Worm (Caenorhabditis elegans): ENCODE measurements around the gene fbxb-9.
"Not testable (repeated sequence)": the region's sequence is repeated elsewhere in the genome, so short reads cannot be mapped to it uniquely, and the experiment has no call there.

The fbxb-9 gene

DNA sequence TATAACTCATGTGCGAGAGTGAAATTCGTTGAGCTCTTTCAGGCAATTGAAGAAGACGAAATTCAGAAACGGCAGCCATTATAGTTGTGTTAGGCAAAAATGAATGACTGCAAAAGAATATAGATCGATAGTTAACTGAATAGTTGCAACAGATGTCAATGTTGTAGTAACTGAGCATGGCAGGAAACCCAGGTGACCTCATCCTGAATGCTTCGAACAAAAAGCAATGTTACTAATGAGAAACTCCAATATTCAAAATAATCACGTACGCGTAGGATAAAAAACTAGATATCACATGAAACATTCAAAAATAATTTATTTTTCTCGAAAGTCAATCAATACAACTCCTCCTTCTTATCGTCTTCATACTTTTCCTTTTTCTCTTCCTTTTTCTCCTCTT lies at the start of gene fbxb-9:
Gene fbxb-9, minus strand, starts transcription at position 101 of the 400 bp plus-strand sequence.
- TF ChIP-seq npax-4 (tag; optimal IDR thresholded peaks at IDR 0.05) (no peak), sox-4 (tag; optimal IDR thresholded peaks at IDR 0.05) (no peak), K02D7.2 (tag; optimal IDR thresholded peaks at IDR 0.05) (no peak), T23F11.4 (GFP tag; optimal IDR thresholded peaks at IDR 0.05) (no peak), nfya-1 (tag; optimal IDR thresholded peaks at IDR 0.05) (no peak), lin-11 (tag; optimal IDR thresholded peaks at IDR 0.05) (no peak), ceh-48 (tag; optimal IDR thresholded peaks at IDR 0.05) (no peak), lim-6 (tag; optimal IDR thresholded peaks at IDR 0.05) (no peak), madf-2 (tag; optimal IDR thresholded peaks at IDR 0.05) (no peak), dve-1 (tag; optimal IDR thresholded peaks at IDR 0.05) (no peak), pax-1 (tag; optimal IDR thresholded peaks at IDR 0.05) (no peak), hlh-6 (tag; optimal IDR thresholded peaks at IDR 0.05) (no peak), elt-2 (tag; optimal IDR thresholded peaks at IDR 0.05) (no peak), pros-1 (tag; optimal IDR thresholded peaks at IDR 0.05) (no peak), pha-4 (tag; optimal IDR thresholded peaks at IDR 0.05) (no peak), ceh-19 (GFP tag; optimal IDR thresholded peaks at IDR 0.05) (no peak)

- TF ChIP-seq elt-2 (tag; optimal IDR thresholded peaks at IDR 0.05) (peak; percentile 89), sox-2 (GFP tag; IDR thresholded peaks at IDR 0.05) (no peak)
Measured at ce11 chrIV:11211547-11211946, 49.2 kb upstream of the fbxb-9 start.

- TF ChIP-seq hlh-6 (tag; optimal IDR thresholded peaks at IDR 0.05) (no peak), nfya-1 (tag; optimal IDR thresholded peaks at IDR 0.05) (no peak), pqm-1 (tag; optimal IDR thresholded peaks at IDR 0.05) (no peak), unc-86 (tag; optimal IDR thresholded peaks at IDR 0.05) (no peak), sdc-2 (tag; optimal IDR thresholded peaks at IDR 0.05) (no peak), ceh-18 (tag; optimal IDR thresholded peaks at IDR 0.05) (no peak), fax-1 (tag; optimal IDR thresholded peaks at IDR 0.05) (no peak), F13H6.1 (tag; optimal IDR thresholded peaks at IDR 0.05) (no peak), ceh-2 (tag; optimal IDR thresholded peaks at IDR 0.05) (no peak), elt-4 (tag; optimal IDR thresholded peaks at IDR 0.05) (no peak), ama-1 (optimal IDR thresholded peaks at IDR 0.05) (no peak), dve-1 (tag; optimal IDR thresholded peaks at IDR 0.05) (no peak), pag-3 (tag; optimal IDR thresholded peaks at IDR 0.05; ENCODE audit: borderline replicate concordance) (no peak), rnt-1 (tag; optimal IDR thresholded peaks at IDR 0.05) (no peak), pha-2 (tag; optimal IDR thresholded peaks at IDR 0.05) (no peak), K02D7.2 (tag; optimal IDR thresholded peaks at IDR 0.05) (no peak), dmd-4 (tag; optimal IDR thresholded peaks at IDR 0.05; ENCODE audit: borderline replicate concordance) (no peak)
Measured at ce11 chrIV:11210781-11211256, 48.5 kb upstream of the fbxb-9 start, which contains the start of gene adk-1. adk-1 (minus strand) TSS chrIV:11210831.

DNA sequence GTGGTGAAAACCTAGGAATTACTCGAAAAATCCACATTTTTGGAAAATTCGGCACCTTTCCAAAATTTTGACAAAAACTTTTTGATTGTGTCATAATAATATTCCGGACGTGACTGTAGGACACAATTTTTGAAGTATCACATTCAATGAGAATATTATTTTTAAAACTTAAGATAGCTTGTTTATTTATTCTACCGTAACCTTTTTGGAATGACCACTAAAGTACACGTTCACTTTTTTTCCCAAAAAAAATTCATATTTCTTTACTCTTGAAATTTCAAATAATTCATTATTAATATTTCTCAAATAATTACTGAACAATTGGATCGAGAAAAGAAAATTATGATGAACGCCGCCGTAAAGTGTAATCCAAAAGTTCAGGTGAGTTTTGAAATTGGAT lies 44.8 kb upstream of the fbxb-9 start, which contains the start of gene R07H5.9:
Gene R07H5.9, plus strand, starts transcription at position 301 of the 400 bp plus-strand sequence.
- no peak for TF ChIP-seq C38D4.7 (GFP tag; optimal IDR thresholded peaks at IDR 0.05)

DNA sequence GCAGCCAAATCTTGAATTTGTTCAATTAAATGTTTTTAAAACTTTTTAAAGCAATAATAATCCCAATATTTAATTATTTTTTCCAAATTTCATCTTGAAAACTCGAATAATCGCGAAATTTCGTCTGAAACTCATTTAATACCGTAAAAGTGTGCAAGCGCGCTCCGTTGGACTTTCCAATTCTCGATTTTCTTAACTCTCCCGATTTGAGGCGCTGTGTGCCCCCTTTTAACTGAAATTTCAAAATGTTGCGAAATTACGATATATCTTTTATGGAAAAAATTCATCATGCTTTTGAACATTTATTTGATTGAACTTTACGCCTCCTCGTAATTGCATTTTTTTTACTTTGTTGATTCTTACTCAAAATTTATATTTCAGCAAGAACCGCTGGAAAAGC lies 40.0 kb upstream of the fbxb-9 start, which contains the start of gene R07H5.11:
Gene R07H5.11, plus strand, starts transcription at position 380 of the 400 bp plus-strand sequence.
- not testable (repeated sequence) for TF ChIP-seq pax-1, nhr-232, ceh-48 (tag; optimal IDR thresholded peaks at IDR 0.05)

DNA sequence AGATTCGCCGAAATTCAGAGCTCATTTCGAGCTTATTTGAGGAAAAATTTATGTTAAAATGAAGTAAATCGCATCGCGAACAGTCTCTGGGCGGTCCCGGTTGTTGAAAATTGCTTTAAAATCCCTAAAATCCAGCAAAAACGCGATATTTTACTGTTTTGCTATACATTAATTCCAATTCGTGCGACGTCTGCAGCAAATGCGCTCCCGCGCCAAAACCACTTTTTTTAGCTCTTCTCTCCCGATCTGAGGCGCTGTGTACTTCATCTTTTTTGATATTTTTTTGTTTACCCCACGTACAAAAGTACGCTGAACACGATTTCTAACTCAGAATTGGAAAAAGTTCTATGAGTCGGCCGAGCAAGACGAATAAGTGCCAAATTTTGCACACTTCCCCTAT lies 36.6 kb upstream of the fbxb-9 start, which contains the start of gene R07H5.16:
Gene R07H5.16, plus strand, starts transcription at position 348 of the 400 bp plus-strand sequence.
- TF ChIP-seq ceh-31 (tag; optimal IDR thresholded peaks at IDR 0.05): peak; percentile 12

Data from whole organism, late embryonic.